Worm (Caenorhabditis elegans): ENCODE data around the gene mrp-5.
A peak's percentile ranks its signal among the peaks of the same experiment; 100 is the strongest.

The mrp-5 gene

DNA sequence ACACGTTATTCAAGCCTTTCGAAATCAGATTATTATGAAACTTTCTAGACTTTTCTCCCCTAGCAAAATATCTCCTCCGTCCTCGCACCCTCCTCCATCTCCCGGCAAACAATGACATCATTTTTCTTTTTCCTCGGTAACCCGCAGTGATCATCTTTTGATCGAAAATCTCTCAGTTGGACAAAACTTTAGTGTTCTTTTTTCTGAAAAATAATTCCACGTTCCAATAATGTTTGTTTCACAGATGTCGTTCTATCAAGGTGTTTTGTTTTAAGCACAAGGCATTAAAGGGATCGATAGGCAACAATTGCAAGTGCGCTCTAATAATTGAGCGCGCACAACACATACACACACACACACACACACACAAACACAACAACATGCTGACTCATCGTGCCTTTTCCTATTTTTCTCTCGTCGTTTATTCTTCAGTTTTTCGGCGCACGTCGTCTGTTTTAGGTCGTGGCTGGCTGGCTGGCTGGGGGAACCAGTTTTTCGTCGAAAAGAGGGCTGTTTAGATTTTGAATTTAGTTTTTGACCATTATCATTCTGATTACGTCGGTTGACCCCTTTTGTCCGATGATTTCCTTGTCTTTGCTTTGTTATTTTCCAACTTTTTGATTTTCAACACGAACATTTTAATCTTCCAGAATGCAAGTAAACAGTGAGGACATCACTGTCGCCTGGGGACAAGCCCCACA lies 29.5 kb upstream of the mrp-5 start, which contains the start of gene F20D1.3 (continued):
- no peak for TF ChIP-seq hpl-2 (GFP tag; optimal IDR thresholded peaks at IDR 0.05)
- TF ChIP-seq alr-1 (tag; optimal IDR thresholded peaks at IDR 0.05; ENCODE audit: borderline replicate concordance) = no peak
- TF ChIP-seq rnt-1 (tag; optimal IDR thresholded peaks at IDR 0.05) = no peak
- TF ChIP-seq blmp-1 (tag; optimal IDR thresholded peaks at IDR 0.05) = peak; percentile 60
- peak; percentile 14 for TF ChIP-seq dsc-1 (tag; optimal IDR thresholded peaks at IDR 0.05)
- TF ChIP-seq mep-1 (tag; optimal IDR thresholded peaks at IDR 0.05) = peak; percentile 71
- TF ChIP-seq sptf-1 (tag; optimal IDR thresholded peaks at IDR 0.05) = no peak
- peak; percentile 78 for TF ChIP-seq snu-23 (GFP tag; optimal IDR thresholded peaks at IDR 0.05)
- no peak for TF ChIP-seq mef-2 (tag; optimal IDR thresholded peaks at IDR 0.05)
- peak in 2 of 3 experiments; percentile 40 to 43 for TF ChIP-seq dpl-1 (GFP tag; optimal IDR thresholded peaks at IDR 0.05)
- TF ChIP-seq sox-4 (tag; optimal IDR thresholded peaks at IDR 0.05) = no peak
- peak; percentile 65 for TF ChIP-seq skn-1 (tag; optimal IDR thresholded peaks at IDR 0.05)
- no peak for TF ChIP-seq fkh-4 (tag; optimal IDR thresholded peaks at IDR 0.05; ENCODE audit: borderline replicate concordance)

DNA sequence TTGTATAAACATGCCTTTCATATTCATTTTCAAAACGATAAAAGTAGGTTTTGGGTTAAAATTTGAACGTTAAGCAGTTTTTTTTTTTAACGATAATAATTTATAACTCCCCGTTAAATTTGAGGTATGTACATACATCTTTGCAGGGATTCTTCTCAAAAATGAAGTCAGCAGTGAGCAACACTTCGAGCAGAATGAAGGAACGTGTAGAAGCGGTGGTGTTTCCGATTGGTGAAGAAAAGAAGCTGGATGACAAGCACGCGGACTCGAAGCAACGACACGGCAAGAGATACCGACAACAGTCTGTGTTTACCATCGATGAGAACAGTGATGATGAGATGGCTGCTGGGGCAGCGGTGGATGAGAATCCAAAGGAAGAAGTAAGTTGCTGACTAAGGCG lies 27.0 kb upstream of the mrp-5 start:
- TF ChIP-seq ceh-63 (GFP tag; optimal IDR thresholded peaks at IDR 0.05) (no peak), unc-86 (tag; optimal IDR thresholded peaks at IDR 0.05) (no peak), hpl-2 (GFP tag; optimal IDR thresholded peaks at IDR 0.05) (no peak), efl-1 (optimal IDR thresholded peaks at IDR 0.05) (no peak), efl-1 (GFP tag; optimal IDR thresholded peaks at IDR 0.05 in 1 of 2) (peak in 1 of 2 experiments; percentile 89), nhr-85 (tag) (peak; percentile 54), sup-37 (GFP tag; optimal IDR thresholded peaks at IDR 0.05) (no peak)

DNA sequence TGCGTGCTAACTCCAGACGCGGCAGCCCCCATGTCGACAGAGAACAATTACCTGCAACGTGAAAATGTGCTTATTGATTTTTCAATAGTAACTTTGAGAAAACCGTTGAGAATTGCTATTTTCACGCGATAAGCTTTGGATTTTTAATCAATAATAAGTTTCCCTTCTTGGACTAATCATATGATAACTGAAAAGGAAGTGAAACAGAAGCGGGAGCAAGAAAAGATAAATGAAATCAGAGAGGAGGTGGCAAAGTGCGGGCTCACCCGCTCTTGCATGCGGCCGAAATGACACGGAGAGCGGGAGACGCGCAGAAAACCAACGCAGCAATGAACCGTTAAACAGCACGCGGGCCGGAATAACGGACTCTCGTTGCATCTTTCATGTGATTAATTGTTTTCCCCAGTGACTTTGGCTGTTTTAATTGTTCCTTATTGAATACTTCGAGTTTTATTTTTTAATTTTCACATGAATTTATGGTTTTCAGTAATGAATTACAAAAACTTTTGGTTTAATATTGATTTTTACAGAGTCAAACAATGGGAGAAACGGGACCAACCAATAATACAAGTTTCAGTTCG lies 24.2 kb upstream of the mrp-5 start, which contains the start of the genes flwr-1 and tbc-1:
Gene flwr-1, minus strand, starts transcription at position 51 of the 581 bp plus-strand sequence.
Gene tbc-1, plus strand, starts transcription at position 531 of the 581 bp plus-strand sequence.
- TF ChIP-seq pqm-1 (tag; optimal IDR thresholded peaks at IDR 0.05) (no peak), fkh-10 (GFP tag; optimal IDR thresholded peaks at IDR 0.05) (no peak), nhr-20 (tag; optimal IDR thresholded peaks at IDR 0.05) (peak; percentile 17), irx-1 (tag; optimal IDR thresholded peaks at IDR 0.05) (no peak), nhr-11 (tag; optimal IDR thresholded peaks at IDR 0.05) (no peak), ets-5 (GFP tag; IDR thresholded peaks at IDR 0.05) (no peak), ces-1 (GFP tag; optimal IDR thresholded peaks at IDR 0.05) (no peak), pag-3 (tag; optimal IDR thresholded peaks at IDR 0.05; ENCODE audit: borderline replicate concordance, insufficient read depth) (no peak), sox-4 (tag; optimal IDR thresholded peaks at IDR 0.05) (no peak), alr-1 (tag; optimal IDR thresholded peaks at IDR 0.05; ENCODE audit: borderline replicate concordance) (no peak), F16B12.6 (tag; optimal IDR thresholded peaks at IDR 0.05) (no peak), C16A3.4 (tag; optimal IDR thresholded peaks at IDR 0.05) (no peak), unc-98 (GFP tag; IDR thresholded peaks at IDR 0.05) (no peak), mdl-1 (tag; optimal IDR thresholded peaks at IDR 0.05) (peak in 1 of 2 experiments; percentile 38), ztf-4 (tag; optimal IDR thresholded peaks at IDR 0.05) (no peak), elt-3 (tag; optimal IDR thresholded peaks at IDR 0.05) (no peak), hpl-2 (GFP tag; optimal IDR thresholded peaks at IDR 0.05) (no peak), ceh-8 (GFP tag; optimal IDR thresholded peaks at IDR 0.05) (no peak), nhr-84 (tag; optimal IDR thresholded peaks at IDR 0.05) (no peak), lin-39 (tag; optimal IDR thresholded peaks at IDR 0.05) (no peak), skn-1 (tag; optimal IDR thresholded peaks at IDR 0.05) (peak; percentile 34), aly-2 (tag; optimal IDR thresholded peaks at IDR 0.05) (no peak), elt-2 (tag; optimal IDR thresholded peaks at IDR 0.05) (no peak), ceh-63 (GFP tag; optimal IDR thresholded peaks at IDR 0.05) (no peak), ceh-82 (tag; optimal IDR thresholded peaks at IDR 0.05) (peak in 1 of 3 experiments; percentile 62), nhr-47 (tag; optimal IDR thresholded peaks at IDR 0.05) (peak; percentile 38), snu-23 (GFP tag; optimal IDR thresholded peaks at IDR 0.05) (peak; percentile 49), aha-1 (tag; optimal IDR thresholded peaks at IDR 0.05) (no peak), lin-15B (tag; optimal IDR thresholded peaks at IDR 0.05) (peak; percentile 2), lir-3 (tag; optimal IDR thresholded peaks at IDR 0.05; ENCODE audit: poor library complexity) (no peak), swsn-7 (tag; optimal IDR thresholded peaks at IDR 0.05) (peak; percentile 53), nhr-76 (tag; optimal IDR thresholded peaks at IDR 0.05) (no peak), tbx-2 (tag; optimal IDR thresholded peaks at IDR 0.05) (peak; percentile 16), snpc-4 (tag; optimal IDR thresholded peaks at IDR 0.05) (peak; percentile 18), unc-30 (tag; optimal IDR thresholded peaks at IDR 0.05) (no peak)
